Worm (Caenorhabditis elegans) whole organism, young adult: ENCODE results near the gene haf-1.

ENCODE experiments used
- B0019.2 ChIP-seq: fragments of 200-800 bp; sonication (Bioruptor generic); conservative IDR thresholded peaks from 2 replicates; pipeline ENCODE4 v1.3.6; 2022; ENCODE audit warnings: missing genetic modification reagents, missing genetic modification characterization, missing compliant biosample characterization
- B0336.3 ChIP-seq: fragments of 200-800 bp; sonication (Bioruptor generic); IDR thresholded peaks from 2 replicates; pipeline ENCODE4 v1.3.6; 2022; ENCODE audit warnings: missing genetic modification characterization, missing compliant biosample characterization
- F23B12.7 ChIP-seq: sonication (generic microtip); optimal IDR thresholded peaks from 2 replicates; lab custom pipeline; 2017; ENCODE audit warnings: missing genetic modification characterization, mild to moderate bottlenecking, missing compliant biosample characterization, antibody characterized with exemption, moderate library complexity; ENCODE audit not compliant: insufficient read depth
- F33H1.4 ChIP-seq: fragments of 200-800 bp; sonication (Bioruptor generic); IDR thresholded peaks from 2 replicates; pipeline ENCODE4 v1.3.6; 2022; ENCODE audit warnings: missing genetic modification reagents, missing genetic modification characterization, missing compliant biosample characterization
- F49E8.2 ChIP-seq: sonication (generic microtip); optimal IDR thresholded peaks from 3 replicates; lab custom pipeline; 2017; ENCODE audit warnings: missing genetic modification characterization, mild to moderate bottlenecking, missing compliant biosample characterization, antibody characterized with exemption, moderate library complexity; ENCODE audit not compliant: insufficient read depth
- K11D2.4 ChIP-seq: fragments of 200-800 bp; sonication (Bioruptor generic); IDR thresholded peaks from 2 replicates; pipeline ENCODE4 v1.3.6; 2022; ENCODE audit warnings: missing genetic modification reagents, missing genetic modification characterization, missing compliant biosample characterization
- K12H6.12 ChIP-seq: fragments of 200-800 bp; sonication (Bioruptor generic); optimal IDR thresholded peaks from 2 replicates; lab custom pipeline; 2018; ENCODE audit warnings: mild to moderate bottlenecking, missing genetic modification characterization, missing compliant biosample characterization
- Y53F4B.3 ChIP-seq: fragments of 200-800 bp; sonication (Bioruptor generic); IDR thresholded peaks from 2 replicates; pipeline ENCODE4 v1.3.6; 2022; ENCODE audit warnings: missing genetic modification reagents, missing genetic modification characterization, missing compliant biosample characterization
- Y79H2A.3 ChIP-seq: fragments of 200-800 bp; sonication (Bioruptor generic); conservative IDR thresholded peaks from 2 replicates; pipeline ENCODE4 v1.3.6; 2022; ENCODE audit warnings: missing genetic modification reagents, missing genetic modification characterization, missing compliant biosample characterization
- ZK185.1 ChIP-seq: sonication (generic microtip); optimal IDR thresholded peaks from 2 replicates; lab custom pipeline; 2016; ENCODE audit warnings: mild to moderate bottlenecking, missing genetic modification characterization, missing compliant biosample characterization; ENCODE audit not compliant: poor library complexity, severe bottlenecking
- akir-1 ChIP-seq: fragments of 200-800 bp; sonication (Bioruptor generic); optimal IDR thresholded peaks from 2 replicates; lab custom pipeline; 2018; ENCODE audit warnings: mild to moderate bottlenecking, missing genetic modification characterization, moderate library complexity, missing compliant biosample characterization
- ama-1 ChIP-seq, 3 experiments: fragments of 150-350 bp in 1 of 3; sonication (generic microtip) in 2 of 3; optimal IDR thresholded peaks; 2 replicates each; lab custom pipeline; 2014 to 2018; ENCODE audit warnings: missing biosample characterization in 2 of 3, missing genetic modification characterization in 2 of 3, missing genetic modification reagents in 2 of 3
- attf-5 ChIP-seq: fragments of 200-800 bp; sonication (Bioruptor generic); optimal IDR thresholded peaks from 2 replicates; lab custom pipeline; 2018; ENCODE audit warnings: mild to moderate bottlenecking, missing genetic modification characterization, missing compliant biosample characterization
- bed-2 ChIP-seq: fragments of 200-800 bp; sonication (Bioruptor generic); IDR thresholded peaks from 2 replicates; pipeline ENCODE4 v1.3.6; 2022; ENCODE audit warnings: missing genetic modification reagents, missing genetic modification characterization, missing compliant biosample characterization
- ceh-27 ChIP-seq: fragments of 200-800 bp; sonication (Bioruptor generic); optimal IDR thresholded peaks from 2 replicates; lab custom pipeline; 2018; ENCODE audit warnings: mild to moderate bottlenecking, missing genetic modification characterization, moderate library complexity, missing compliant biosample characterization
- dox-1 ChIP-seq: fragments of 200-800 bp; sonication (Bioruptor generic); IDR thresholded peaks from 2 replicates; pipeline ENCODE4 v1.3.6; 2022; ENCODE audit warnings: missing genetic modification reagents, missing genetic modification characterization, missing compliant biosample characterization
- dpl-1 ChIP-seq: fragments of 150-350 bp; optimal IDR thresholded peaks from 2 replicates; lab custom pipeline; 2014; ENCODE audit warnings: missing biosample characterization, missing genetic modification reagents, missing genetic modification characterization
- egl-44 ChIP-seq: fragments of 200-800 bp; sonication (Bioruptor generic); IDR thresholded peaks from 2 replicates; pipeline ENCODE4 v1.3.6; 2022; ENCODE audit warnings: missing genetic modification reagents, missing genetic modification characterization, missing compliant biosample characterization
- ekl-4 ChIP-seq: fragments of 200-800 bp; sonication (Bioruptor generic); IDR thresholded peaks from 2 replicates; pipeline ENCODE4 v1.3.6; 2022; ENCODE audit warnings: missing genetic modification reagents, missing genetic modification characterization, missing compliant biosample characterization
- hmg-1.2 ChIP-seq: fragments of 200-800 bp; sonication (Bioruptor generic); IDR thresholded peaks from 2 replicates; pipeline ENCODE4 v1.3.6; 2022; ENCODE audit warnings: missing genetic modification reagents, missing genetic modification characterization, missing compliant biosample characterization
- hmg-20 ChIP-seq: fragments of 200-800 bp; sonication (Bioruptor generic); IDR thresholded peaks from 2 replicates; pipeline ENCODE4 v1.3.6; 2022; ENCODE audit warnings: missing genetic modification reagents, missing genetic modification characterization, missing compliant biosample characterization
- let-526 ChIP-seq: fragments of 200-800 bp; sonication (Bioruptor generic); IDR thresholded peaks from 2 replicates; pipeline ENCODE4 v1.3.6; 2022; ENCODE audit warnings: missing genetic modification reagents, missing genetic modification characterization, missing compliant biosample characterization
- lin-54 ChIP-seq: fragments of 200-800 bp; sonication (Bioruptor generic); optimal IDR thresholded peaks from 2 replicates; lab custom pipeline; 2018; ENCODE audit warnings: mild to moderate bottlenecking, missing genetic modification characterization, missing compliant biosample characterization
- mcd-1 ChIP-seq: fragments of 200-800 bp; sonication (Bioruptor generic); IDR thresholded peaks from 2 replicates; pipeline ENCODE4 v1.3.6; 2022; ENCODE audit warnings: missing genetic modification reagents, missing genetic modification characterization, missing compliant biosample characterization
- mel-28 ChIP-seq: sonication (generic microtip); optimal IDR thresholded peaks from 2 replicates; lab custom pipeline; 2016; ENCODE audit warnings: borderline replicate concordance, mild to moderate bottlenecking, missing genetic modification characterization, missing compliant biosample characterization
- mes-4 ChIP-seq: sonication (generic microtip); optimal IDR thresholded peaks from 2 replicates; lab custom pipeline; 2016; ENCODE audit warnings: missing genotype, missing genetic modification characterization, missing compliant biosample characterization
- nfyb-1 ChIP-seq: fragments of 200-800 bp; sonication (Bioruptor generic); IDR thresholded peaks from 2 replicates; pipeline ENCODE4 v1.3.6; 2022; ENCODE audit warnings: missing genetic modification reagents, missing genetic modification characterization, missing compliant biosample characterization
- nhr-179 ChIP-seq: sonication (generic microtip); optimal IDR thresholded peaks from 2 replicates; lab custom pipeline; 2016; ENCODE audit warnings: mild to moderate bottlenecking, missing genetic modification characterization, missing compliant biosample characterization
- nhr-80 ChIP-seq: sonication (generic microtip); optimal IDR thresholded peaks from 2 replicates; lab custom pipeline; 2016; ENCODE audit warnings: missing genetic modification characterization, missing compliant biosample characterization
- rcor-1 ChIP-seq: fragments of 200-800 bp; sonication (Bioruptor generic); IDR thresholded peaks from 2 replicates; pipeline ENCODE4 v1.3.6; 2022; ENCODE audit warnings: missing genetic modification reagents, missing genetic modification characterization, missing compliant biosample characterization
- snpc-4 ChIP-seq, 5 experiments: fragments of 150-350 bp in 1 of 5; sonication (generic microtip) in 4 of 5; optimal IDR thresholded peaks; 2 replicates each; lab custom pipeline; 2014 to 2018; ENCODE audit warnings: missing genetic modification characterization in 5 of 5, missing biosample characterization in 3 of 5, antibody characterized with exemption in 2 of 5, mild to moderate bottlenecking in 2 of 5, missing compliant biosample characterization in 2 of 5, missing genotype in 2 of 5, moderate library complexity in 2 of 5, missing genetic modification reagents in 1 of 5
- somi-1 ChIP-seq: fragments of 200-800 bp; sonication (Bioruptor generic); optimal IDR thresholded peaks from 2 replicates; lab custom pipeline; 2018; ENCODE audit warnings: mild to moderate bottlenecking, missing genetic modification characterization, missing compliant biosample characterization
- tbp1 ChIP-seq: fragments of 200-800 bp; sonication (Bioruptor generic); optimal IDR thresholded peaks from 2 replicates; lab custom pipeline; 2018; ENCODE audit warnings: mild to moderate bottlenecking, missing genetic modification characterization, missing compliant biosample characterization
- unc-62 ChIP-seq: fragments of 150-350 bp; optimal IDR thresholded peaks from 2 replicates; lab custom pipeline; 2014; ENCODE audit warnings: missing biosample characterization, missing genetic modification reagents, missing genetic modification characterization
- zfh-2 ChIP-seq: fragments of 200-800 bp; sonication (Bioruptor generic); conservative IDR thresholded peaks from 2 replicates; pipeline ENCODE4 v1.3.6; 2022; ENCODE audit warnings: missing genetic modification reagents, missing genetic modification characterization, missing compliant biosample characterization
- ztf-18 ChIP-seq: sonication (generic microtip); optimal IDR thresholded peaks from 2 replicates; lab custom pipeline; 2016; ENCODE audit warnings: missing genotype, mild to moderate bottlenecking, missing genetic modification characterization, missing compliant biosample characterization
- ztf-28 ChIP-seq: fragments of 200-800 bp; sonication (Bioruptor generic); IDR thresholded peaks from 2 replicates; pipeline ENCODE4 v1.3.6; 2022; ENCODE audit warnings: missing genetic modification reagents, missing genetic modification characterization, missing compliant biosample characterization
- ztf-6 ChIP-seq: fragments of 200-800 bp; sonication (Bioruptor generic); IDR thresholded peaks from 2 replicates; pipeline ENCODE4 v1.3.6; 2022; ENCODE audit warnings: missing genetic modification reagents, missing genetic modification characterization, missing compliant biosample characterization

The haf-1 gene

ce11 chrIV:17376127-17376526 is at the start of gene haf-1:
Gene haf-1 (plus strand): TSS chrIV:17376427.
- TF ChIP-seq K12H6.12 (tag; lab: Kevin White, UChicago): no peak
- no peak for TF ChIP-seq nhr-179
- no peak for TF ChIP-seq egl-44
- no peak for TF ChIP-seq ztf-6 (GFP tag; lab: Robert Waterston, UW)
- no peak for TF ChIP-seq mes-4 (tag; lab: Kevin White, UChicago)
- TF ChIP-seq B0336.3: no peak
- TF ChIP-seq tbp1 (GFP tag; lab: Kevin White, UChicago): no peak
- no peak for TF ChIP-seq ztf-28
- TF ChIP-seq hmg-20: no peak
- TF ChIP-seq mel-28 (tag; lab: Kevin White, UChicago): no peak
- TF ChIP-seq lin-54 (GFP tag; lab: Kevin White, UChicago): no peak
- TF ChIP-seq Y53F4B.3 (GFP tag; lab: Robert Waterston, UW): no peak
- TF ChIP-seq, all 124 proteins: peak for 0

- peak; percentile 53; the same call in 1 of the 2 replicates for TF ChIP-seq hmg-1.2 (GFP tag; lab: Robert Waterston, UW)
- no peak for TF ChIP-seq akir-1
These were observed 47.4 kb upstream of the haf-1 start, which contains the start of gene ceh-88 for ce11 chrIV:17328834-17329233. Gene ceh-88 (plus strand): TSS chrIV:17329188.

ce11 chrIV:17331100-17331577 is 45.1 kb upstream of the haf-1 start, which contains the start of gene C49C3.6:
Gene C49C3.6 (plus strand): TSS chrIV:17331527.
- TF ChIP-seq ekl-4 (GFP tag; lab: Robert Waterston, UW) (no peak), dox-1 (no peak), hmg-1.2 (GFP tag; lab: Robert Waterston, UW) (peak; percentile 95), snpc-4 (GFP tag; optimal IDR thresholded peaks at IDR 0.05; lab: Kevin White, UChicago) (peak; percentile 51), snpc-4 (tag; optimal IDR thresholded peaks at IDR 0.05; lab: Kevin White, UChicago) (peak in 2 of 4 experiments; percentile 27 to 67), mcd-1 (peak; percentile 70)

ce11 chrIV:17332261-17332660 is 44.0 kb upstream of the haf-1 start, which contains the start of gene C49C3.7:
Gene C49C3.7 (plus strand): TSS chrIV:17332561.
- TF ChIP-seq somi-1 (GFP tag; lab: Kevin White, UChicago) (no peak), B0019.2 (GFP tag; lab: Robert Waterston, UW) (no peak), snpc-4 (GFP tag; optimal IDR thresholded peaks at IDR 0.05; lab: Kevin White, UChicago) (no peak), snpc-4 (tag; optimal IDR thresholded peaks at IDR 0.05; lab: Kevin White, UChicago) (peak in 1 of 4 experiments; percentile 50)

- TF ChIP-seq ztf-18 (tag; lab: Kevin White, UChicago) (peak; percentile 13), let-526 (GFP tag; lab: Robert Waterston, UW) (no peak), bed-2 (no peak), Y79H2A.3 (no peak), nfyb-1 (GFP tag; lab: Robert Waterston, UW) (no peak), unc-62 (GFP tag; lab: Kevin White, UChicago) (no peak), F33H1.4 (GFP tag; lab: Robert Waterston, UW) (no peak), hmg-1.2 (GFP tag; lab: Robert Waterston, UW) (peak; percentile 51; the same call in 1 of the 2 replicates), attf-5 (GFP tag; lab: Kevin White, UChicago) (peak; percentile 71), rcor-1 (GFP tag; lab: Robert Waterston, UW) (no peak), snpc-4 (GFP tag; optimal IDR thresholded peaks at IDR 0.05; lab: Kevin White, UChicago) (no peak), snpc-4 (tag; optimal IDR thresholded peaks at IDR 0.05; lab: Kevin White, UChicago) (peak in 1 of 4 experiments; percentile 52), ZK185.1 (tag; lab: Kevin White, UChicago) (no peak), nhr-80 (tag; lab: Kevin White, UChicago) (peak; percentile 15), ceh-27 (GFP tag; lab: Kevin White, UChicago) (no peak), K11D2.4 (GFP tag; lab: Robert Waterston, UW) (no peak), ama-1 (optimal IDR thresholded peaks at IDR 0.05; lab: Kevin White, UChicago) (no peak), ama-1 (GFP tag; optimal IDR thresholded peaks at IDR 0.05; lab: Kevin White, UChicago) (peak in 1 of 2 experiments; percentile 21), F23B12.7 (tag; lab: Kevin White, UChicago) (peak; percentile 20), F49E8.2 (tag; lab: Kevin White, UChicago) (no peak), mcd-1 (0 out of 2 replicates have a peak, but pooled peaks have one; percentile 11), zfh-2 (GFP tag; lab: Robert Waterston, UW) (no peak), dpl-1 (GFP tag; lab: Kevin White, UChicago) (no peak), K12H6.12 (tag; lab: Kevin White, UChicago) (no peak)
These were observed 42.5 kb upstream of the haf-1 start, which contains the start of gene C49C3.15 for ce11 chrIV:17333542-17334281. Gene C49C3.15 (plus strand): TSS chrIV:17334231.
